Worm (Caenorhabditis elegans): ENCODE data around the gene F33G12.7.

ce11 chrII:5057315-5057714 lies 16.8 kb upstream of the F33G12.7 start:
- TF ChIP-seq lin-54 (GFP tag; optimal IDR thresholded peaks at IDR 0.05) (peak; percentile 64), snpc-4 (GFP tag; optimal IDR thresholded peaks at IDR 0.05) (peak; percentile 98), snpc-4 (tag; optimal IDR thresholded peaks at IDR 0.05) (peak; percentile 99), snpc-1.1 (tag; optimal IDR thresholded peaks at IDR 0.05; ENCODE audit: insufficient read depth) (peak; percentile 97), F52B5.7 (tag; optimal IDR thresholded peaks at IDR 0.05) (no peak), lin-40 (tag; optimal IDR thresholded peaks at IDR 0.05) (no peak), dpl-1 (GFP tag; optimal IDR thresholded peaks at IDR 0.05) (no peak)

Data from whole organism, young adult.